Worm (Caenorhabditis elegans) whole organism, L4/young adult: ENCODE results near the gene znf-622.

Experiments
- W03F9.2 ChIP-seq: fragments of 150-350 bp; optimal IDR thresholded peaks from 2 replicates; lab custom pipeline; 2014; ENCODE audit warnings: missing biosample characterization, missing genetic modification characterization
- him-1 ChIP-seq: sonication (generic microtip); optimal IDR thresholded peaks from 2 replicates; lab custom pipeline; 2016; ENCODE audit warnings: missing genotype, missing genetic modification reagents, missing genetic modification characterization, missing compliant biosample characterization

DNA sequence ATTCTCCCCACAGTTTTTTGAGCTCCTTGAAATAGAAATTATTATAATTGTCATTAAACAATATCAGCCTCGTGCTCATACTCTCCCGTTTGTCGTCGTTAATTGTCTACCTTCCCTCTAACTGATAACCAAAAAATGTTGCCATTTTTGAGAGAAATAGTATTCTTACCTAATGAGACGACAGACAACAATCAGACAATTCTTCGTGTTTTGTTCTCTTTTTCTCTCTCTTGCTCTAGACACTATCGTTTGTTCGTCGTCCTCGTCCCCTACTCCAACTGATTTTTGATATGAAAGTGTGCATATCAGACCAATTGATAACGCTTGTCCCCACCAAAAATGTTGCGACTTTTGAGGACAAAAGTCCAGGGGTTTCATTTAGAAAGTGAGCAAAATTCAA lies 19.9 kb upstream of the znf-622 start:
- TF ChIP-seq W03F9.2 (tag; lab: Kevin White, UChicago), result no peak
- TF ChIP-seq him-1 (tag; lab: Kevin White, UChicago), result no peak
